Fruit fly (Drosophila melanogaster): ENCODE results near the gene CG2218.

CG2218 gene

DNA sequence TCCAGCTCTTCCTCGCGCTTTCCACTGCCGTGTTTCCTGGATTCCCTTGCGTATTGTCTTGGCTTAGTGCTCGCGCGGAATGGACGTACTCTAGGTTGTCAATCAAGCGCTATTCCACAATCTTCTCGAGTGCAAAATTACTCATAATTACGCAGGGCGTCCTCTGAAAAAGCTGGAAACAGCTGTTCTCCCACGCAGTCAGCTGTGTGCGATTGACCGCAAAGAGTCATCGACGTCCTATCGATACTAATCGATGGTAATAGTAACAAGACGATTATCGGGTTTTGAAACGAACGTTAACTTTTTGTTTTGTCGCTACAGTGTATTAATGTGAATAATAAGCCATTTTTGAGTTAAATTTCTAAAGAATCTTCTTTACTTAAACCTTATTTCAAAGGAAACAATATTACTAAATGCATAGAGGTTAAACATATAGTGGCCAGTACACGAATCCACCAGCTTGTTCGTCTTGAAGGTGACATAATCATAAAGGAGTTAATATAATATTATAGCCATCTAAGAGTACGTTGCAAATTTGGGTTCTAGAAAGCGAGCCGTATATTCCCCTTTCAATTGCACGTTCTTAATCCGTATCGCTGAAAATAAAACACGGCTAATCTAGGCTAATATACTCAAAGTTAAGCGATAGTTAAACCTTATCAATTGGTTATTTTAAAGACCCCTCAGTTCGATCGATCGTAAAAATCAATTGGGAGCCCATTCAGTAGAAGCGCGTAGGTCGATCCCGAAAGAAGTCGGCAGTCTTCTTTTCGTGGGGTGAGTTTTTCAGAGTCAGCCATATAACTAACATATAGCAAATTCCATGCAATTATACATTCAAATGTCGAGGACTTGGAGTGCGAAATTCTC, 31.2 kb upstream of the CG2218 start, which contains the start of the genes CG2224 and CDase (continued):
- peak; percentile 84 for TF ChIP-seq CG16813 (GFP tag; IDR thresholded peaks at IDR 0.05; ENCODE audit: partially characterized antibody)
- peak; percentile 63; the same call in 1 of the 2 replicates for TF ChIP-seq CG2129 (GFP tag; IDR thresholded peaks at IDR 0.05; ENCODE audit: partially characterized antibody)
- no peak for TF ChIP-seq tgo (GFP tag; IDR thresholded peaks at IDR 0.05)

dm6 chr3R:30455817-30456544, 27.9 kb upstream of the CG2218 start, which contains the start of gene aralar1:
Gene aralar1 (minus strand): TSS chr3R:30455867.
- TF ChIP-seq zen (tag; optimal IDR thresholded peaks at IDR 0.05) (no peak), HLH4C (GFP tag; IDR thresholded peaks at IDR 0.05; ENCODE audit: partially characterized antibody) (0 out of 3 replicates have a peak, but pooled peaks have one; percentile 20), E2f2 (GFP tag; IDR thresholded peaks at IDR 0.05) (peak; percentile 40; the same call in 1 of the 2 replicates), org-1 (GFP tag; optimal IDR thresholded peaks at IDR 0.05) (no peak), Dp (GFP tag; optimal IDR thresholded peaks at IDR 0.05) (peak; percentile 25), tio (GFP tag; optimal IDR thresholded peaks at IDR 0.05) (no peak), CG14050 (GFP tag; IDR thresholded peaks at IDR 0.05) (no peak), CTCF (GFP tag; optimal IDR thresholded peaks at IDR 0.05) (peak; percentile 88), inv (GFP tag; IDR thresholded peaks at IDR 0.05; ENCODE audit: partially characterized antibody) (no peak), Myb (GFP tag; optimal IDR thresholded peaks at IDR 0.05) (no peak), Sin3A (optimal IDR thresholded peaks at IDR 0.05) (no peak), onecut (GFP tag; IDR thresholded peaks at IDR 0.05) (peak; percentile 41), CG17802 (tag; optimal IDR thresholded peaks at IDR 0.05) (peak; percentile 55), CG8478 (optimal IDR thresholded peaks at IDR 0.05) (peak; percentile 24), sim (GFP tag; IDR thresholded peaks at IDR 0.05) (no peak), Dfd (GFP tag; optimal IDR thresholded peaks at IDR 0.05) (peak in 1 of 2 experiments; percentile 26), hbn (GFP tag; IDR thresholded peaks at IDR 0.05; ENCODE audit: partially characterized antibody) (no peak)

DNA sequence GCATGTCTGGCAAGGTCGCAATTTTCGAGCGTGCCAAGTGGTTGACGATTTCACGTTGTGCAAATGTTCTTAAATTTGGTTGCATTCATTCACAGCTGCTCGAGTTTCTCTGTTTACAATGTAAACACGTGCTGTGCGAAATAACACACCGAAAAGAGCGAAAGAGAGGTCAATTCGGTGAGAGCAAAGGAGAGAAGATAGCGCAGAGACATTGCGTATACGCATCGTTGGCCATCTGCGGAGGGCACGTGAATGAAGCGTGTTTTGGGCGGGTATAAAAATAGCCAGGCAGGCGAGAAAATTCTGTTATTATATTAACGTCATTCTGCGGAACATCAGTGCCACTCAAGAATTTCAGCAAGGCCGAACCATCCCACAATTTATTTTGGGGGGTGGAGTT, 26.4 kb upstream of the CG2218 start:
- TF ChIP-seq gro (GFP tag; optimal IDR thresholded peaks at IDR 0.05) = no peak
- no peak for TF ChIP-seq CG3407 (GFP tag; optimal IDR thresholded peaks at IDR 0.05)
- no peak for TF ChIP-seq tll (GFP tag; optimal IDR thresholded peaks at IDR 0.05)
- peak; percentile 94 for TF ChIP-seq cwo (GFP tag; optimal IDR thresholded peaks at IDR 0.05)
- no peak for TF ChIP-seq lov (optimal IDR thresholded peaks at IDR 0.05)
- TF ChIP-seq lov (GFP tag; IDR thresholded peaks at IDR 0.05) = no peak
- no peak for TF ChIP-seq ci (GFP tag; IDR thresholded peaks at IDR 0.05)
- TF ChIP-seq Side (GFP tag; optimal IDR thresholded peaks at IDR 0.05) = no peak
- no peak for TF ChIP-seq B-H1 (GFP tag; IDR thresholded peaks at IDR 0.05)
- no peak for TF ChIP-seq CrebB (tag; optimal IDR thresholded peaks at IDR 0.05)
- peak; percentile 40; the same call in 1 of the 2 replicates for TF ChIP-seq Drgx (GFP tag; IDR thresholded peaks at IDR 0.05)
- no peak for TF ChIP-seq scrt (GFP tag; optimal IDR thresholded peaks at IDR 0.05)
- no peak for TF ChIP-seq Oli (tag; optimal IDR thresholded peaks at IDR 0.05)
- no peak for TF ChIP-seq CG8765 (GFP tag; IDR thresholded peaks at IDR 0.05)
- TF ChIP-seq lab (GFP tag; optimal IDR thresholded peaks at IDR 0.05) = peak; percentile 20
- TF ChIP-seq Antp (GFP tag; optimal IDR thresholded peaks at IDR 0.05) = no peak
- TF ChIP-seq CG11398 (GFP tag; optimal IDR thresholded peaks at IDR 0.05) = no peak
- peak in 1 of 2 experiments; percentile 1 for TF ChIP-seq Pdp1 (GFP tag; optimal IDR thresholded peaks at IDR 0.05)
- TF ChIP-seq ab (GFP tag; optimal IDR thresholded peaks at IDR 0.05) = no peak
- TF ChIP-seq chinmo (GFP tag; IDR thresholded peaks at IDR 0.05; ENCODE audit: partially characterized antibody) = 0 out of 4 replicates have a peak, but pooled peaks have one; percentile 26
- peak; percentile 7 for TF ChIP-seq sens (GFP tag)
- TF ChIP-seq CG10321 (GFP tag; IDR thresholded peaks at IDR 0.05) = no peak
- TF ChIP-seq CG11456 (GFP tag; IDR thresholded peaks at IDR 0.05) = no peak
- TF ChIP-seq sisA (GFP tag; IDR thresholded peaks at IDR 0.05) = no peak
- TF ChIP-seq HLHmδ (GFP tag; optimal IDR thresholded peaks at IDR 0.05) = no peak
- no peak for TF ChIP-seq crol (GFP tag; IDR thresholded peaks at IDR 0.05)
- peak; percentile 3 for TF ChIP-seq nau (GFP tag; optimal IDR thresholded peaks at IDR 0.05)
